Fruit fly (Drosophila melanogaster) whole organism, embryonic: ENCODE measurements around the gene CG2021.

Experiments
- Bgb ChIP-seq: fragments of 200-800 bp; sonication (Bioruptor generic); IDR thresholded peaks from 2 replicates; pipeline ENCODE4 v1.3.6; 2022; ENCODE audit warnings: missing biosample characterization, missing genetic modification characterization; ENCODE audit not compliant: partially characterized antibody
- C15 ChIP-seq: fragments of 200-800 bp; sonication (Bioruptor generic); IDR thresholded peaks from 3 replicates; pipeline ENCODE4 v1.3.6; 2022; ENCODE audit warnings: missing biosample characterization, missing genetic modification characterization
- CG10543 ChIP-seq: fragments of 200-800 bp; sonication (Bioruptor generic); optimal IDR thresholded peaks from 3 replicates; lab custom pipeline; 2017; ENCODE audit warnings: missing biosample characterization, mild to moderate bottlenecking, missing genetic modification characterization, moderate library complexity
- CG13287 ChIP-seq: fragments of 200-800 bp; sonication (Bioruptor generic); IDR thresholded peaks from 2 replicates; pipeline ENCODE4 v1.3.6; 2022; ENCODE audit warnings: missing biosample characterization, missing genetic modification characterization; ENCODE audit not compliant: partially characterized antibody
- CG15269 ChIP-seq: fragments of 200-800 bp; sonication (Bioruptor generic); optimal IDR thresholded peaks from 2 replicates; lab custom pipeline; 2018; ENCODE audit warnings: missing biosample characterization, mild to moderate bottlenecking, missing genetic modification characterization, moderate library complexity
- CG16779 ChIP-seq: fragments of 200-800 bp; sonication (Bioruptor generic); IDR thresholded peaks from 2 replicates; pipeline ENCODE4 v1.3.6; 2022; ENCODE audit warnings: missing biosample characterization, missing genetic modification characterization
- CG31224 ChIP-seq: fragments of 200-800 bp; sonication (Bioruptor generic); IDR thresholded peaks from 2 replicates; pipeline ENCODE4 v1.3.6; 2022; ENCODE audit warnings: missing biosample characterization, missing genetic modification characterization
- CG3163 ChIP-seq: fragments of 200-800 bp; sonication (Bioruptor generic); optimal IDR thresholded peaks from 3 replicates; lab custom pipeline; 2016; ENCODE audit warnings: missing biosample characterization, missing genetic modification characterization
- CG34422 ChIP-seq: fragments of 200-800 bp; sonication (Bioruptor generic); IDR thresholded peaks from 3 replicates; pipeline ENCODE4 v1.3.6; 2022; ENCODE audit warnings: missing biosample characterization, missing genetic modification characterization
- CG4617 ChIP-seq: fragments of 200-800 bp; sonication (Bioruptor generic); optimal IDR thresholded peaks from 3 replicates; lab custom pipeline; 2016; ENCODE audit warnings: missing biosample characterization, missing genetic modification characterization, borderline replicate concordance
- CG6689 ChIP-seq: fragments of 200-800 bp; sonication (Bioruptor generic); IDR thresholded peaks from 2 replicates; pipeline ENCODE4 v1.3.6; 2022; ENCODE audit warnings: missing biosample characterization, missing genetic modification characterization
- CG6854 ChIP-seq: fragments of 200-800 bp; sonication (Bioruptor generic); optimal IDR thresholded peaks from 3 replicates; lab custom pipeline; 2017; ENCODE audit warnings: missing biosample characterization, mild to moderate bottlenecking, missing genetic modification characterization
- Dref ChIP-seq: fragments of 200-800 bp; sonication (Bioruptor generic); IDR thresholded peaks from 2 replicates; pipeline ENCODE4 v1.3.6; 2022; ENCODE audit warnings: missing biosample characterization, missing genetic modification characterization
- Drgx ChIP-seq: fragments of 200-800 bp; sonication (Bioruptor generic); IDR thresholded peaks from 2 replicates; pipeline ENCODE4 v1.3.6; 2022; ENCODE audit warnings: missing biosample characterization, missing genetic modification characterization
- Ets65A ChIP-seq: fragments of 200-800 bp; sonication (Bioruptor generic); peaks from one replicate; lab custom pipeline; 2016; ENCODE audit warnings: missing biosample characterization, missing genetic modification characterization
- Hr39 ChIP-seq: fragments of >200 bp; optimal IDR thresholded peaks from 2 replicates; lab custom pipeline; 2017
- Hr51 ChIP-seq, 2 experiments: fragments of 200-800 bp; sonication (Bioruptor generic); optimal IDR thresholded peaks; 2 replicates in 1 of 2; 3 replicates in 1 of 2; lab custom pipeline; 2016 to 2018; ENCODE audit warnings: missing biosample characterization in 2 of 2, missing genetic modification characterization in 2 of 2, mild to moderate bottlenecking in 1 of 2, moderate library complexity in 1 of 2
- Hr78 ChIP-seq, 2 experiments: fragments of 200-800 bp in 1 of 2; fragments of >200 bp in 1 of 2; sonication (Bioruptor generic) in 1 of 2; optimal IDR thresholded peaks; 2 replicates each; lab custom pipeline; 2017 to 2019; ENCODE audit warnings: missing biosample characterization in 2 of 2, missing genetic modification characterization in 2 of 2, mild to moderate bottlenecking in 1 of 2, moderate library complexity in 1 of 2
- MESR4 ChIP-seq: fragments of 200-800 bp; sonication (Bioruptor generic); optimal IDR thresholded peaks from 2 replicates; lab custom pipeline; 2018; ENCODE audit warnings: missing biosample characterization, mild to moderate bottlenecking, missing genetic modification characterization, moderate library complexity
- Med ChIP-seq: fragments of 200-800 bp; sonication (Bioruptor generic); peaks from one replicate; lab custom pipeline; 2016; ENCODE audit warnings: missing biosample characterization, missing genetic modification characterization, mild to moderate bottlenecking, inconsistent platforms, moderate library complexity
- Nf-YB ChIP-seq: fragments of 200-800 bp; sonication (Bioruptor generic); optimal IDR thresholded peaks from 3 replicates; lab custom pipeline; 2019; ENCODE audit warnings: missing biosample characterization, mild to moderate bottlenecking, missing genetic modification characterization, moderate library complexity
- Rfx ChIP-seq: fragments of 200-800 bp; sonication (Bioruptor generic); IDR thresholded peaks from 2 replicates; pipeline ENCODE4 v1.3.6; 2022; ENCODE audit warnings: missing biosample characterization, missing genetic modification characterization
- Ssrp ChIP-seq: fragments of 200-800 bp; sonication (Bioruptor generic); optimal IDR thresholded peaks from 2 replicates; lab custom pipeline; 2018; ENCODE audit warnings: missing biosample characterization, mild to moderate bottlenecking, missing genetic modification characterization, moderate library complexity
- Xrp1 ChIP-seq: fragments of 200-800 bp; sonication (Bioruptor generic); IDR thresholded peaks from 2 replicates; pipeline ENCODE4 v1.3.6; 2022; ENCODE audit warnings: missing biosample characterization, missing genetic modification characterization
- chinmo ChIP-seq: fragments of 200-800 bp; sonication (Bioruptor generic); IDR thresholded peaks from 4 replicates; pipeline ENCODE4 v1.3.6; 2022; ENCODE audit warnings: missing biosample characterization, missing genetic modification characterization; ENCODE audit not compliant: partially characterized antibody
- chm ChIP-seq: fragments of 200-800 bp; sonication (Bioruptor generic); IDR thresholded peaks from 2 replicates; pipeline ENCODE4 v1.3.6; 2022; ENCODE audit warnings: missing biosample characterization, missing genetic modification characterization
- ci ChIP-seq: fragments of 200-800 bp; sonication (Bioruptor generic); IDR thresholded peaks from 3 replicates; pipeline ENCODE4 v1.3.6; 2022; ENCODE audit warnings: missing biosample characterization, missing genetic modification characterization
- croc ChIP-seq: fragments of 200-800 bp; sonication (Bioruptor generic); conservative IDR thresholded peaks from 3 replicates; pipeline ENCODE4 v1.3.6; 2022; ENCODE audit warnings: missing biosample characterization, missing genetic modification characterization
- dati ChIP-seq: fragments of 200-800 bp; sonication (Bioruptor generic); IDR thresholded peaks from 2 replicates; pipeline ENCODE4 v1.3.6; 2022; ENCODE audit warnings: missing biosample characterization, missing genetic modification characterization
- hbn ChIP-seq: fragments of 200-800 bp; sonication (Bioruptor generic); IDR thresholded peaks from 2 replicates; pipeline ENCODE4 v1.3.6; 2022; ENCODE audit warnings: missing biosample characterization, missing genetic modification characterization; ENCODE audit not compliant: partially characterized antibody
- lab ChIP-seq: fragments of 200-800 bp; sonication (Bioruptor generic); optimal IDR thresholded peaks from 3 replicates; lab custom pipeline; 2017; ENCODE audit warnings: missing biosample characterization, missing genetic modification characterization, mild to moderate bottlenecking, moderate library complexity, missing genetic modification reagents
- lbe ChIP-seq: fragments of 200-800 bp; sonication (Bioruptor generic); optimal IDR thresholded peaks from 2 replicates; lab custom pipeline; 2016; ENCODE audit warnings: missing biosample characterization, mild to moderate bottlenecking, missing genetic modification characterization
- nom ChIP-seq: fragments of 200-800 bp; sonication (Bioruptor generic); optimal IDR thresholded peaks from 2 replicates; lab custom pipeline; 2017; ENCODE audit warnings: missing biosample characterization, missing genetic modification characterization, mild to moderate bottlenecking, moderate library complexity, missing genetic modification reagents
- oc ChIP-seq: fragments of 200-800 bp; sonication (Bioruptor generic); optimal IDR thresholded peaks from 2 replicates; lab custom pipeline; 2018; ENCODE audit warnings: missing biosample characterization, mild to moderate bottlenecking, missing genetic modification characterization, moderate library complexity
- pros ChIP-seq: fragments of 200-800 bp; sonication (Bioruptor generic); optimal IDR thresholded peaks from 3 replicates; lab custom pipeline; 2019; ENCODE audit warnings: missing biosample characterization, mild to moderate bottlenecking, missing genetic modification characterization, moderate library complexity
- rib ChIP-seq: fragments of 200-800 bp; sonication (Bioruptor generic); IDR thresholded peaks from 2 replicates; pipeline ENCODE4 v1.3.6; 2022; ENCODE audit warnings: missing biosample characterization, missing genetic modification characterization
- sd ChIP-seq: fragments of 200-800 bp; sonication (Bioruptor generic); optimal IDR thresholded peaks from 3 replicates; lab custom pipeline; 2018; ENCODE audit warnings: missing biosample characterization, mild to moderate bottlenecking, missing genetic modification characterization, moderate library complexity
- seq ChIP-seq: fragments of 200-800 bp; sonication (Bioruptor generic); IDR thresholded peaks from 2 replicates; pipeline ENCODE4 v1.3.6; 2022; ENCODE audit warnings: missing biosample characterization, missing genetic modification characterization
- sna ChIP-seq: fragments of 200-800 bp; sonication (Bioruptor generic); IDR thresholded peaks from 2 replicates; pipeline ENCODE4 v1.3.6; 2022; ENCODE audit warnings: missing biosample characterization, missing genetic modification characterization; ENCODE audit not compliant: partially characterized antibody
- sob ChIP-seq: fragments of 200-800 bp; sonication (Bioruptor generic); IDR thresholded peaks from 2 replicates; pipeline ENCODE4 v1.3.6; 2022; ENCODE audit warnings: missing biosample characterization, missing genetic modification characterization
- tna ChIP-seq: fragments of 200-800 bp; sonication (Bioruptor generic); IDR thresholded peaks from 2 replicates; pipeline ENCODE4 v1.3.6; 2022; ENCODE audit warnings: missing biosample characterization, missing genetic modification characterization; ENCODE audit not compliant: partially characterized antibody
- vfl ChIP-seq: fragments of 200-800 bp; sonication (Bioruptor generic); optimal IDR thresholded peaks from 2 replicates; lab custom pipeline; 2016; ENCODE audit warnings: missing biosample characterization, missing genetic modification characterization
- vvl ChIP-seq: fragments of 200-800 bp; sonication (Bioruptor generic); IDR thresholded peaks from 2 replicates; pipeline ENCODE4 v1.3.6; 2022; ENCODE audit warnings: missing biosample characterization, missing genetic modification characterization
- z ChIP-seq: fragments of 200-800 bp; sonication (Bioruptor generic); IDR thresholded peaks from 3 replicates; pipeline ENCODE4 v1.3.6; 2022; ENCODE audit warnings: missing biosample characterization, missing genetic modification characterization

CG2021 gene

dm6 chr3L:1755458-1755984 lies 21.7 kb downstream of the CG2021 start, which contains the start of gene Cht2 (continued):
- no peak for TF ChIP-seq MESR4 (GFP tag; lab: Kevin White, UChicago)
- TF ChIP-seq sd (tag; lab: Kevin White, UChicago): peak; percentile 83
- TF ChIP-seq Hr39: no peak
- 0 out of 2 replicates have a peak, but pooled peaks have one; percentile 7 for TF ChIP-seq Dref
- TF ChIP-seq croc: no peak
- no peak for TF ChIP-seq C15 (GFP tag; lab: Robert Waterston, UW)
- TF ChIP-seq CG3163 (GFP tag; lab: Kevin White, UChicago): peak; percentile 82
- peak; percentile 1 for TF ChIP-seq Nf-YB (GFP tag; lab: Kevin White, UChicago)
- TF ChIP-seq tna (GFP tag; lab: Robert Waterston, UW): no peak
- no peak for TF ChIP-seq vfl (GFP tag; lab: Kevin White, UChicago)
- no peak for TF ChIP-seq lbe
- no peak for TF ChIP-seq seq (GFP tag; lab: Robert Waterston, UW)
- TF ChIP-seq Hr78 (GFP tag; optimal IDR thresholded peaks at IDR 0.05; lab: Kevin White, UChicago): peak in 1 of 2 experiments; percentile 66
- no peak for TF ChIP-seq Hr51 (GFP tag; optimal IDR thresholded peaks at IDR 0.05; lab: Kevin White, UChicago)
- TF ChIP-seq CG31224 (GFP tag; lab: Robert Waterston, UW): 0 out of 2 replicates have a peak, but pooled peaks have one; percentile 12
- TF ChIP-seq Drgx: peak; percentile 42; the same call in 1 of the 2 replicates
- TF ChIP-seq CG13287: peak; percentile 3; the same call in 1 of the 2 replicates
- no peak for TF ChIP-seq hbn (GFP tag; lab: Robert Waterston, UW)
- peak; percentile 51; the same call in 1 of the 3 replicates for TF ChIP-seq CG34422
- TF ChIP-seq Med (GFP tag; lab: Kevin White, UChicago): peak; percentile 76
- TF ChIP-seq chinmo (GFP tag; lab: Robert Waterston, UW): peak; percentile 76; the same call in 1 of the 4 replicates
- peak; percentile 11 for TF ChIP-seq oc (tag; lab: Kevin White, UChicago)
- no peak for TF ChIP-seq Ssrp
- peak; percentile 43 for TF ChIP-seq Ets65A (GFP tag; lab: Kevin White, UChicago)
- peak; percentile 13; the same call in 1 of the 2 replicates for TF ChIP-seq vvl (GFP tag; lab: Robert Waterston, UW)
- TF ChIP-seq pros (GFP tag; lab: Kevin White, UChicago): peak; percentile 91
- TF ChIP-seq CG6854 (GFP tag; lab: Kevin White, UChicago): peak; percentile 23
- TF ChIP-seq Rfx: peak; percentile 28; the same call in 1 of the 2 replicates
- TF ChIP-seq sob (GFP tag; lab: Robert Waterston, UW): peak; percentile 51; the same call in 1 of the 2 replicates
- TF ChIP-seq Xrp1 (GFP tag; lab: Robert Waterston, UW): no peak
- TF ChIP-seq CG4617 (GFP tag; lab: Kevin White, UChicago): no peak
- peak; percentile 27; the same call in 1 of the 2 replicates for TF ChIP-seq sna (GFP tag; lab: Robert Waterston, UW)
- TF ChIP-seq chm (GFP tag; lab: Robert Waterston, UW): 0 out of 2 replicates have a peak, but pooled peaks have one; percentile 12
- TF ChIP-seq Bgb: 0 out of 2 replicates have a peak, but pooled peaks have one; percentile 29
- TF ChIP-seq rib: peak; percentile 17; the same call in 1 of the 2 replicates
- TF ChIP-seq nom (GFP tag; lab: Kevin White, UChicago): peak; percentile 52
- peak; percentile 49 for TF ChIP-seq CG15269 (tag; lab: Kevin White, UChicago)
- no peak for TF ChIP-seq lab (GFP tag; lab: Kevin White, UChicago)
- TF ChIP-seq ci (GFP tag; lab: Robert Waterston, UW): peak; percentile 58; the same call in 1 of the 3 replicates
- 0 out of 2 replicates have a peak, but pooled peaks have one; percentile 8 for TF ChIP-seq CG6689 (GFP tag; lab: Robert Waterston, UW)
- no peak for TF ChIP-seq dati (GFP tag; lab: Robert Waterston, UW)
- peak; percentile 86 for TF ChIP-seq z
- peak; percentile 73 for TF ChIP-seq CG10543
- 0 out of 2 replicates have a peak, but pooled peaks have one; percentile 11 for TF ChIP-seq CG16779 (GFP tag; lab: Robert Waterston, UW)
- TF ChIP-seq, all 482 proteins: peak for 43
